Worm (Caenorhabditis elegans): ENCODE results near the gene dap-3.

DNA sequence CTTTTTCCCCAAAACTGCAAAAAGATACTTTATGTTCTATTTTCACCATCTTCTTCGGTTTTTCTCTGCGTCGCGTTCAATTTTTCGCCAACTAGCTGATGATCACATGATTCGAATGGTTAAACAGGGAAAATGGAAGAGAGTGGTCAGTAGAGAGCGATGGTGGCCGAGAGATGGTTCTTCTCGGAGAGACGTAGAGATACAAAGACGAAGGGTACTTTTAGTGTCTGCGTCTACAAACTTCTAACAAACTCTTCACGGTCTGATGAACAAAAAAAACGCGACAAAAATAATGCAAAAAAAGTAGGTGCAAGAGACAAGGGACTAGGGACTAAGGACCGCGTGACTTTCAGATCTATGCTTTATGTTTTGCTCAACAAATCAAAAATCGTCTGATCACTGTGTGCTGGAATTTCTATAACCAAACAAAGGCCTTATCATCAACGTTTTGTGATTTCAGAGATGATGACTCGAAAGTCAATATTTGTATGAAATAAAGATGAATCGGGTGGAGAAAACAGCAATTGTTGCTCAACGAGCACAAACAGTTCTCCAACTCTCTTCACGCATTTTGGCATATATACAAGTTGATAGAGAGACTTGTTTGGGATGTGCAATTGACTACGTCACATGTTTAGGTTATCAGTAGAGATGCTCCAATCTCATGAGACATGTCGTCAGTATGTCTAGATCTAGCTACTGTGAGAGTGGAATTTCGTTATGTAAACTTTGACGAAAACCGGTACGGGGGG lies 28.8 kb upstream of the dap-3 start:
- peak; percentile 98 for TF ChIP-seq jun-1 (tag; optimal IDR thresholded peaks at IDR 0.05)
- no peak for TF ChIP-seq nhr-12 (tag; optimal IDR thresholded peaks at IDR 0.05)
- TF ChIP-seq elt-3 (tag; optimal IDR thresholded peaks at IDR 0.05): peak in 2 of 3 experiments; percentile 19 to 48
- peak; percentile 83 for TF ChIP-seq snpc-4 (tag; optimal IDR thresholded peaks at IDR 0.05)
- TF ChIP-seq fos-1 (tag; optimal IDR thresholded peaks at IDR 0.05): no peak
- TF ChIP-seq pha-4 (tag; optimal IDR thresholded peaks at IDR 0.05): peak; percentile 98
- peak; percentile 57 for TF ChIP-seq nhr-76 (tag; optimal IDR thresholded peaks at IDR 0.05)
